Worm (Caenorhabditis elegans) whole organism, L4 larva: ENCODE data around the gene C30F2.4.

Experiments used
- dmd-6 ChIP-seq: fragments of 200-800 bp; sonication (Bioruptor generic); IDR thresholded peaks from 2 replicates; pipeline ENCODE4 v1.3.6; 2022; ENCODE audit warnings: missing genetic modification reagents, missing genetic modification characterization, missing compliant biosample characterization
- duxl-1 ChIP-seq: sonication (generic microtip); optimal IDR thresholded peaks from 2 replicates; lab custom pipeline; 2016; ENCODE audit warnings: mild to moderate bottlenecking, missing genetic modification characterization, moderate library complexity, missing compliant biosample characterization; ENCODE audit not compliant: poor library complexity
- hif-1 ChIP-seq, 2 experiments: sonication (generic microtip); optimal IDR thresholded peaks; 2 replicates each; lab custom pipeline; 2016 to 2017; ENCODE audit warnings: missing compliant biosample characterization in 2 of 2, missing genetic modification characterization in 2 of 2, missing genetic modification reagents in 2 of 2, missing genotype in 2 of 2, mild to moderate bottlenecking in 1 of 2
- hlh-30 ChIP-seq: sonication (generic microtip); optimal IDR thresholded peaks from 2 replicates; lab custom pipeline; 2017; ENCODE audit warnings: antibody characterized with exemption, mild to moderate bottlenecking, missing genetic modification characterization, missing compliant biosample characterization; ENCODE audit not compliant: insufficient read depth
- jun-1 ChIP-seq: fragments of 150-350 bp; optimal IDR thresholded peaks from 2 replicates; lab custom pipeline; 2014; ENCODE audit warnings: missing biosample characterization, missing genetic modification reagents, missing genetic modification characterization
- saeg-2 ChIP-seq: fragments of 200-800 bp; sonication (Bioruptor generic); IDR thresholded peaks from 2 replicates; pipeline ENCODE4 v1.3.6; 2022; ENCODE audit warnings: missing genetic modification reagents, missing genetic modification characterization, missing compliant biosample characterization
- sdz-12 ChIP-seq: fragments of 200-800 bp; sonication (Bioruptor generic); optimal IDR thresholded peaks from 2 replicates; lab custom pipeline; 2018; ENCODE audit warnings: mild to moderate bottlenecking, missing genetic modification characterization, missing compliant biosample characterization
- skn-1 ChIP-seq: fragments of 150-350 bp; optimal IDR thresholded peaks from 2 replicates; lab custom pipeline; 2014; ENCODE audit warnings: missing biosample characterization, missing genetic modification characterization
- zag-1 ChIP-seq: fragments of 150-350 bp; optimal IDR thresholded peaks from 2 replicates; lab custom pipeline; 2014; ENCODE audit warnings: missing biosample characterization, missing genetic modification characterization

DNA sequence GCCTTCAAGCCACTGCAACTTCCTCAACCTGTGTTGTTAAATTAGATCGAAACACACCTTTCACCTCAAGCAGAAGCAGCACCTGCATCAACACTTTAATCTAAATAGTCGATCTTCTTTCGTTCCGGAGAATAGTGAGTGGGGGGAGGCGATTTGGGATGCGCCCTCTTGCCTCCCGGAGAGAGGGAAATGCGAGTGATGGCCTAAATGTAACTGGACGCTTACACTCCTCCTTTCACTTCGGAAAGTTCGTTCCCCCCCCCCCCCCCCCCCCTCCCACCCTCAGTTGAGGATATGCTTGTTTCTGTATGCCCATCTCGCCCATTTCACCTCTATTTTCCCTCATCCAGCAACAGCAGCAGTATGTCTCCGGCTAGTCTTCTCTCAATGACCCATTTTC is 47.4 kb downstream of the C30F2.4 start:
- TF ChIP-seq hif-1 (tag; optimal IDR thresholded peaks at IDR 0.05; lab: Kevin White, UChicago) (no peak), dmd-6 (GFP tag; lab: Robert Waterston, UW) (no peak), hlh-30 (tag; lab: Kevin White, UChicago) (no peak), zag-1 (tag; lab: Kevin White, UChicago) (no peak), jun-1 (tag; lab: Kevin White, UChicago) (no peak), skn-1 (tag; lab: Kevin White, UChicago) (no peak), saeg-2 (no peak), duxl-1 (tag; lab: Kevin White, UChicago) (no peak), sdz-12 (no peak)
